Fruit fly (Drosophila melanogaster): Measurements from ENCODE around the gene PolE1.
A peak's percentile ranks its signal among the peaks of the same experiment; 100 is the strongest.

dm6 chr3R:23396548-23397294 is 48.8 kb downstream of the PolE1 start:
- peak; percentile 13 for TF ChIP-seq CG17806 (tag; optimal IDR thresholded peaks at IDR 0.05)
- TF ChIP-seq Snoo (tag; optimal IDR thresholded peaks at IDR 0.05), result no peak
- TF ChIP-seq CG9948 (tag; optimal IDR thresholded peaks at IDR 0.05), result peak; percentile 8
- TF ChIP-seq CG34367 (tag; optimal IDR thresholded peaks at IDR 0.05), result no peak
- TF ChIP-seq CG8301 (tag; optimal IDR thresholded peaks at IDR 0.05), result peak; percentile 32
- 0 out of 3 replicates have a peak, but pooled peaks have one; percentile 9 for TF ChIP-seq fd96Ca (GFP tag; IDR thresholded peaks at IDR 0.05)
- TF ChIP-seq Pif1A (GFP tag; optimal IDR thresholded peaks at IDR 0.05), result no peak
- TF ChIP-seq D1 (tag; optimal IDR thresholded peaks at IDR 0.05), result no peak
- no peak for TF ChIP-seq EcR (GFP tag; optimal IDR thresholded peaks at IDR 0.05)
- TF ChIP-seq CG15710 (tag; optimal IDR thresholded peaks at IDR 0.05), result no peak
- 0 out of 2 replicates have a peak, but pooled peaks have one; percentile 18 for TF ChIP-seq CG12605 (GFP tag; IDR thresholded peaks at IDR 0.05)
- TF ChIP-seq CG8159 (tag; optimal IDR thresholded peaks at IDR 0.05), result no peak
- no peak for TF ChIP-seq rn (GFP tag; IDR thresholded peaks at IDR 0.05)

All from whole organism, pupa.